Worm (Caenorhabditis elegans) whole organism, mixed stage, embryonic: ENCODE data around the gene JC8.7.

Experiments
- hlh-1 ChIP-seq: fragments of 150-350 bp; optimal IDR thresholded peaks from 2 replicates; lab custom pipeline; 2014; ENCODE audit warnings: missing biosample characterization, missing genetic modification reagents, missing genetic modification characterization
- ztf-11 ChIP-seq: fragments of 150-350 bp; optimal IDR thresholded peaks from 2 replicates; lab custom pipeline; 2014; ENCODE audit warnings: missing biosample characterization, missing genetic modification characterization

DNA sequence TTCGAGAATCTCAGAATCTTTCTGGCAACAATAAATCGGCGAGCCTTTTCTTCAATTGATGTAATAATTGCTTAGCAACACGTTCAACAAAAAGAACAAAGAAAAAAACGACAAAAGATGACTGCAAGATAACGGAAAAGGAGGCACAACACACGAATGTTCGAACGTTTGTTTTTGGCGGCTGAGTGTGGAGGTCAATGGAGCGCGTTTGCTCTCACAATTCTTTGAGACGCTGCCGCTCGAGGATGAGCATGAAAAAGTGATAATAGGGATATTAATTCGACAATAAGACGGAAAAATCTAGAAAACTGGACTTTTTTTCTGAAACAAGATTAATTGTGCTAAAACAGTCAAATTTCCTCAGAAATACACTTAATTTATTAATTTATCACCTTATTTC is 41.2 kb upstream of the JC8.7 start:
- TF ChIP-seq hlh-1 (tag; lab: Kevin White, UChicago): no peak
- TF ChIP-seq ztf-11 (tag; lab: Kevin White, UChicago): no peak
